Worm (Caenorhabditis elegans): ENCODE data around the gene Y54G2A.26.

DNA sequence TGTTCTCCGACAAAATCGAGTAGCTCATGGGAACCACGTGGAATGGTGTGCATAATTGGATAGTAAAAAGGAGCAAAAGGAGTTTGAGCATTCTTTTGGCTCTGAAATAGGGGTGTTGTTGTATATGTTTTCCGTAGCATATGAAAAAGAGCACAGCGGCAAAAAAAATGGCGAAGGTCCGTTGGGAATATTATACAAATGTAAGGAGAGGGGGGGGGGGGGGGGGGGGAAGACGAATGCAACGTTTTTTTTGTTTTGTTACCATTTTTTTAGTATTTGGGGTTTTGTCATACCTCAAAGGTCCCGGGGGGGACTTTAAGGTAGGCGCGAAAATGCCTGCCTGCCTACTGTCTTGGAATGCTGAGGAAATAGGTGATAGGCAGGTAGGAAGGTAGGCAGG, 33.6 kb upstream of the Y54G2A.26 start, which contains the start of gene ndnf-1:
- no peak for TF ChIP-seq tab-1 (GFP tag; IDR thresholded peaks at IDR 0.05)
- no peak for TF ChIP-seq ref-1 (GFP tag; conservative IDR thresholded peaks at IDR 0.05)
- no peak for TF ChIP-seq med-1 (GFP tag; optimal IDR thresholded peaks at IDR 0.05; ENCODE audit: insufficient read depth)
- TF ChIP-seq ztf-23 (GFP tag; IDR thresholded peaks at IDR 0.05) = no peak
- TF ChIP-seq flt-1 (GFP tag; IDR thresholded peaks at IDR 0.05) = no peak
- no peak for TF ChIP-seq T22C8.4 (GFP tag; IDR thresholded peaks at IDR 0.05)

All from whole organism, midembryonic.